Fruit fly (Drosophila melanogaster) Kc167 (cell line): ENCODE data around the gene CG15880.

ENCODE experiments used
- Myc ChIP-seq: fragments of >200 bp; optimal IDR thresholded peaks from 2 replicates; lab custom pipeline; 2017; ENCODE audit warnings: missing external identifiers
- Sin3A ChIP-seq: fragments of >200 bp; optimal IDR thresholded peaks from 2 replicates; lab custom pipeline; 2018; ENCODE audit warnings: missing external identifiers
- h ChIP-seq: fragments of >200 bp; optimal IDR thresholded peaks from 3 replicates; lab custom pipeline; 2018; ENCODE audit warnings: missing external identifiers
- insv ChIP-seq: fragments of >200 bp; optimal IDR thresholded peaks from 3 replicates; lab custom pipeline; 2018; ENCODE audit warnings: missing external identifiers
- psq ChIP-seq: fragments of >200 bp; optimal IDR thresholded peaks from 2 replicates; lab custom pipeline; 2017; ENCODE audit warnings: missing external identifiers

- no peak for TF ChIP-seq insv
- TF ChIP-seq psq (lab: Kevin White, UChicago): no peak
- TF ChIP-seq Sin3A: no peak
- no peak for TF ChIP-seq Myc (lab: Kevin White, UChicago)
- no peak for TF ChIP-seq h (lab: Kevin White, UChicago)
Measured at dm6 chr2L:840716-841115, 23.0 kb upstream of the CG15880 start.
